Worm (Caenorhabditis elegans): ENCODE measurements around the gene srd-33.

DNA sequence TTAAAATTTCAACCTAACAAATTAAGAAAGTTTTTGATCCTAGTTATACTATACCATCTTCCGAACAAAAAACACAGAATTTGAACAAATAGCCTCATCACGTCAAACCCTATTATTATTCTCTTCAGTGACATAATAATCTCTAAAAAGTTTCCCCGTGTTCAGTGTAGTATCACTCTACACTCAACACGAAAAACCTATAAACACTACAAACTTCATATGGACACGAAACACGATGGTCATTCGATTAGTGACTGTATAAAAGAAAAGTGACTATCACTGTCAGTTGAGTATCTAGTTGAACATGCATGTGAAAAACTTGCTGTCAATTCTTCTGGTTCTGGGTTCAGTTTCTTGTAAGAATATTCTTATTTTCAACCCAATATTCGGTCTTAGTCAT, 31.6 kb downstream of the srd-33 start, which contains the start of gene ugt-8:
- no peak for TF ChIP-seq fos-1 (tag; optimal IDR thresholded peaks at IDR 0.05)
- no peak for TF ChIP-seq lin-39 (tag; optimal IDR thresholded peaks at IDR 0.05)

Data from whole organism, L1 larva.